Worm (Caenorhabditis elegans): Measurements from ENCODE around the gene F35B12.10.

F35B12.10 gene

ce11 chrV:11650720-11651119 is 21.6 kb upstream of the F35B12.10 start, which contains the start of gene zip-10 (continued):
- TF ChIP-seq egl-27 (tag; optimal IDR thresholded peaks at IDR 0.05) (no peak), mab-9 (GFP tag; IDR thresholded peaks at IDR 0.05) (no peak)

DNA sequence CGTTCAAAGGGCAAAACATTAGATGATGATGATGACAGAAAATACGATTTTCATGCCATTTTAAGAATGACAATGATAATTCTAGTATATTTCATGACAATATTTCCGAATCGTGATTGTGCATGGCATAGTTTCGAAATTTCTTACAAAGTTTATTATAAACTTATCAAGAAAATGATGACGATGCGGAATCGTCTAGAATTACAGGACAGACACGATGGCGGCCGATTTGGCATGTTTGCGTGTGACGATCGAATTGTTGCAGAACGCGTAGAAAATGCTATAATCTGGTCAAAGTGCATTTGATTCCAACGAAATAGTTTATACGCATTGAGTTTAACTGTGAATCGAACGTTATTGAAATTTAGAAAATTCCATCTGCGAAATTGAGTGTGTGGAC is 20.2 kb upstream of the F35B12.10 start:
- TF ChIP-seq elt-2 (tag; optimal IDR thresholded peaks at IDR 0.05) (peak; percentile 75), nhr-20 (tag; optimal IDR thresholded peaks at IDR 0.05) (peak; percentile 27), egl-27 (tag; optimal IDR thresholded peaks at IDR 0.05) (no peak), efl-1 (optimal IDR thresholded peaks at IDR 0.05) (no peak), efl-1 (GFP tag; optimal IDR thresholded peaks at IDR 0.05 in 1 of 2) (peak in 1 of 2 experiments; percentile 19), xbp-1 (tag; optimal IDR thresholded peaks at IDR 0.05) (no peak)

ce11 chrV:11648435-11648834 is 19.4 kb upstream of the F35B12.10 start:
- TF ChIP-seq elt-2 (tag; optimal IDR thresholded peaks at IDR 0.05) = peak; percentile 89
- no peak for TF ChIP-seq fkh-8 (tag; optimal IDR thresholded peaks at IDR 0.05)
- TF ChIP-seq pqm-1 (tag; optimal IDR thresholded peaks at IDR 0.05) = peak; percentile 32
- no peak for TF ChIP-seq fkh-4 (tag; optimal IDR thresholded peaks at IDR 0.05; ENCODE audit: borderline replicate concordance)
- TF ChIP-seq nhr-90 (tag; optimal IDR thresholded peaks at IDR 0.05; ENCODE audit: poor library complexity) = peak; percentile 8
- no peak for TF ChIP-seq dpl-1 (GFP tag; optimal IDR thresholded peaks at IDR 0.05)
- no peak for TF ChIP-seq ceh-90 (tag; optimal IDR thresholded peaks at IDR 0.05)
- TF ChIP-seq tbx-2 (tag; optimal IDR thresholded peaks at IDR 0.05) = no peak
- TF ChIP-seq nhr-71 (tag; optimal IDR thresholded peaks at IDR 0.05) = peak; percentile 19
- no peak for TF ChIP-seq vab-15 (tag; optimal IDR thresholded peaks at IDR 0.05)
- no peak for TF ChIP-seq efl-1 (optimal IDR thresholded peaks at IDR 0.05)
- TF ChIP-seq efl-1 (GFP tag; optimal IDR thresholded peaks at IDR 0.05 in 1 of 2) = no peak
- TF ChIP-seq nhr-20 (tag; optimal IDR thresholded peaks at IDR 0.05) = peak; percentile 49
- no peak for TF ChIP-seq ama-1 (optimal IDR thresholded peaks at IDR 0.05)
- TF ChIP-seq snu-23 (GFP tag; optimal IDR thresholded peaks at IDR 0.05) = no peak
- peak in 1 of 2 experiments; percentile 42 for TF ChIP-seq lin-35 (GFP tag; optimal IDR thresholded peaks at IDR 0.05)

DNA sequence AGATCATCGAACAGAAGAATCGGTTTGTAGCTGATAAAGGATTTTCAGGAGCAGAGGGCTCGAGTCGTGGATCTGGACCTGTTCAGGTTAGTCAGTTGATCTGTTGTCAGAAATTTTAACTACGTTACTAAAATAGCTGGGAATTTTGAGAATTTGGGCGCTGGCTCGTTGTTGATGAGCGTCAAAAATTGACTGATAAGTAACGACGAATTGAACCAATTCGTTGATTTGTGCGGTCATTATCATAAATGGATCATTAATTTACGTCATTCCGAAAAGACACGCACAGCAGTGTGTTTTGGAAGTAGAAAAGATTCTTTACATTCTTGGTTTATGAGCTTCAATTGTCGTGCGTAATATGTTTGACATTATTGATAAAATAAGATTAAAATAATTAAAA is 18.7 kb upstream of the F35B12.10 start:
- TF ChIP-seq dpl-1 (GFP tag; optimal IDR thresholded peaks at IDR 0.05) (no peak), pqm-1 (tag; optimal IDR thresholded peaks at IDR 0.05) (peak; percentile 1)

- TF ChIP-seq zip-4 (GFP tag; optimal IDR thresholded peaks at IDR 0.05) = no peak
- TF ChIP-seq dsc-1 (tag; optimal IDR thresholded peaks at IDR 0.05) = no peak
- no peak for TF ChIP-seq efl-3 (GFP tag; optimal IDR thresholded peaks at IDR 0.05)
- no peak for TF ChIP-seq snpc-4 (tag; optimal IDR thresholded peaks at IDR 0.05)
- TF ChIP-seq C04F5.9 (tag; optimal IDR thresholded peaks at IDR 0.05) = no peak
- TF ChIP-seq pag-3 (tag; optimal IDR thresholded peaks at IDR 0.05; ENCODE audit: borderline replicate concordance, insufficient read depth) = no peak
- TF ChIP-seq nhr-71 (tag; optimal IDR thresholded peaks at IDR 0.05) = no peak
- no peak for TF ChIP-seq mdl-1 (tag; optimal IDR thresholded peaks at IDR 0.05)
- TF ChIP-seq elt-2 (tag; optimal IDR thresholded peaks at IDR 0.05) = no peak
- no peak for TF ChIP-seq unc-62 (GFP tag; optimal IDR thresholded peaks at IDR 0.05)
- TF ChIP-seq nhr-28 (tag; optimal IDR thresholded peaks at IDR 0.05) = no peak
- no peak for TF ChIP-seq unc-98 (GFP tag; IDR thresholded peaks at IDR 0.05)
- no peak for TF ChIP-seq ztf-11 (tag; optimal IDR thresholded peaks at IDR 0.05)
These were observed 16.2 kb upstream of the F35B12.10 start, which contains the start of gene skp-1 for ce11 chrV:11645244-11645643. TSS of gene skp-1 (plus strand) at chrV:11645481.

ce11 chrV:11644166-11644565 is 15.1 kb upstream of the F35B12.10 start, which contains the start of gene bir-1:
TSS of gene bir-1 (plus strand) at chrV:11644477.
- peak; percentile 68 for TF ChIP-seq nhr-47 (tag; optimal IDR thresholded peaks at IDR 0.05)
- peak in 1 of 6 experiments; percentile 4 for TF ChIP-seq elt-3 (tag; optimal IDR thresholded peaks at IDR 0.05)
- TF ChIP-seq lin-15B (tag; optimal IDR thresholded peaks at IDR 0.05) = peak; percentile 81
- no peak for TF ChIP-seq Y116A8C.19 (tag; optimal IDR thresholded peaks at IDR 0.05; ENCODE audit: borderline replicate concordance)
- peak; percentile 24 for TF ChIP-seq fkh-4 (tag; optimal IDR thresholded peaks at IDR 0.05; ENCODE audit: borderline replicate concordance)
- TF ChIP-seq snu-23 (GFP tag; optimal IDR thresholded peaks at IDR 0.05) = peak; percentile 66
- peak in 1 of 3 experiments; percentile 76 for TF ChIP-seq ceh-82 (tag; optimal IDR thresholded peaks at IDR 0.05)
- TF ChIP-seq mep-1 (tag; optimal IDR thresholded peaks at IDR 0.05) = peak; percentile 77
- peak; percentile 62 for TF ChIP-seq nhr-85 (tag)
- peak; percentile 49 for TF ChIP-seq nhr-90 (tag; optimal IDR thresholded peaks at IDR 0.05; ENCODE audit: poor library complexity)
- peak; percentile 52 for TF ChIP-seq irx-1 (tag; optimal IDR thresholded peaks at IDR 0.05)
- peak; percentile 91 for TF ChIP-seq rnt-1 (tag; optimal IDR thresholded peaks at IDR 0.05)
- TF ChIP-seq skn-1 (tag; optimal IDR thresholded peaks at IDR 0.05) = peak; percentile 71
- peak; percentile 49 for TF ChIP-seq nhr-20 (tag; optimal IDR thresholded peaks at IDR 0.05)
- TF ChIP-seq dpl-1 (GFP tag; optimal IDR thresholded peaks at IDR 0.05) = peak; percentile 72 to 87 (median 79)
- TF ChIP-seq ama-1 (optimal IDR thresholded peaks at IDR 0.05) = no peak
- TF ChIP-seq lin-35 (GFP tag; optimal IDR thresholded peaks at IDR 0.05) = peak; percentile 76 to 89
- TF ChIP-seq tbx-2 (tag; optimal IDR thresholded peaks at IDR 0.05) = peak; percentile 68
- peak; percentile 79 to 85 for TF ChIP-seq efl-1 (optimal IDR thresholded peaks at IDR 0.05)
- peak; percentile 82 to 96 for TF ChIP-seq efl-1 (GFP tag; optimal IDR thresholded peaks at IDR 0.05 in 1 of 2)
- no peak for TF ChIP-seq nhr-28 (tag; optimal IDR thresholded peaks at IDR 0.05)
- peak; percentile 69 for TF ChIP-seq ceh-90 (tag; optimal IDR thresholded peaks at IDR 0.05)
